Fruit fly (Drosophila melanogaster) whole organism, embryonic: ENCODE measurements around the gene CHES-1-like.

Experiments used
- Adf1 ChIP-seq: fragments of 200-800 bp; sonication (Bioruptor generic); IDR thresholded peaks from 2 replicates; pipeline ENCODE4 v1.3.6; 2022; ENCODE audit warnings: missing biosample characterization, missing genetic modification characterization
- Bgb ChIP-seq: fragments of 200-800 bp; sonication (Bioruptor generic); IDR thresholded peaks from 2 replicates; pipeline ENCODE4 v1.3.6; 2022; ENCODE audit warnings: missing biosample characterization, missing genetic modification characterization; ENCODE audit not compliant: partially characterized antibody
- CG10366 ChIP-seq: fragments of 200-800 bp; sonication (Bioruptor generic); IDR thresholded peaks from 2 replicates; pipeline ENCODE4 v1.3.6; 2022; ENCODE audit warnings: missing biosample characterization, missing genetic modification characterization
- CG10431 ChIP-seq: fragments of 200-800 bp; sonication (Bioruptor generic); optimal IDR thresholded peaks from 3 replicates; lab custom pipeline; 2018; ENCODE audit warnings: missing biosample characterization, mild to moderate bottlenecking, missing genetic modification characterization
- CG11456 ChIP-seq: fragments of 200-800 bp; sonication (Bioruptor generic); IDR thresholded peaks from 3 replicates; pipeline ENCODE4 v1.3.6; 2022; ENCODE audit warnings: missing biosample characterization, missing genetic modification characterization
- CG12071 ChIP-seq: fragments of 200-800 bp; sonication (Bioruptor generic); optimal IDR thresholded peaks from 3 replicates; lab custom pipeline; 2018; ENCODE audit warnings: missing biosample characterization, mild to moderate bottlenecking, missing genetic modification characterization
- CG14667 ChIP-seq: fragments of 200-800 bp; sonication (Bioruptor generic); IDR thresholded peaks from 2 replicates; pipeline ENCODE4 v1.3.6; 2022; ENCODE audit warnings: missing biosample characterization, missing genetic modification characterization
- CG14860 ChIP-seq: fragments of 200-800 bp; sonication (Bioruptor generic); IDR thresholded peaks from 3 replicates; pipeline ENCODE4 v1.3.6; 2022; ENCODE audit warnings: missing biosample characterization, missing genetic modification characterization; ENCODE audit not compliant: partially characterized antibody
- CG1792 ChIP-seq: fragments of 200-800 bp; sonication (Bioruptor generic); optimal IDR thresholded peaks from 2 replicates; lab custom pipeline; 2016; ENCODE audit warnings: missing biosample characterization, missing genetic modification characterization
- CG2678 ChIP-seq: fragments of 200-800 bp; sonication (Bioruptor generic); optimal IDR thresholded peaks from 3 replicates; lab custom pipeline; 2019; ENCODE audit warnings: missing biosample characterization, mild to moderate bottlenecking, missing genetic modification characterization, moderate library complexity
- CG31441 ChIP-seq: fragments of 200-800 bp; sonication (Bioruptor generic); IDR thresholded peaks from 2 replicates; pipeline ENCODE4 v1.3.6; 2022; ENCODE audit warnings: missing biosample characterization, missing genetic modification characterization
- CG3838 ChIP-seq: fragments of 200-800 bp; sonication (Bioruptor generic); optimal IDR thresholded peaks from 3 replicates; lab custom pipeline; 2016; ENCODE audit warnings: missing biosample characterization, missing genetic modification characterization
- CG42726 ChIP-seq: fragments of 200-800 bp; sonication (Bioruptor generic); IDR thresholded peaks from 2 replicates; pipeline ENCODE4 v1.3.6; 2022; ENCODE audit warnings: missing biosample characterization, missing genetic modification characterization; ENCODE audit not compliant: partially characterized antibody
- CG6272 ChIP-seq: fragments of 200-800 bp; sonication (Bioruptor generic); IDR thresholded peaks from 2 replicates; pipeline ENCODE4 v1.3.6; 2022; ENCODE audit warnings: missing biosample characterization, missing genetic modification characterization
- CG6813 ChIP-seq: fragments of 200-800 bp; sonication (Bioruptor generic); optimal IDR thresholded peaks from 2 replicates; lab custom pipeline; 2017; ENCODE audit warnings: missing biosample characterization, missing genetic modification characterization, mild to moderate bottlenecking, moderate library complexity, missing genetic modification reagents
- CG7271 ChIP-seq: fragments of 200-800 bp; sonication (Bioruptor generic); optimal IDR thresholded peaks from 2 replicates; lab custom pipeline; 2018; ENCODE audit warnings: missing biosample characterization, mild to moderate bottlenecking, missing genetic modification characterization, moderate library complexity
- CG9932 ChIP-seq: fragments of 200-800 bp; sonication (Bioruptor generic); IDR thresholded peaks from 2 replicates; pipeline ENCODE4 v1.3.6; 2022; ENCODE audit warnings: missing biosample characterization, missing genetic modification characterization
- CoRest ChIP-seq: fragments of 200-800 bp; sonication (Bioruptor generic); optimal IDR thresholded peaks from 3 replicates; lab custom pipeline; 2018; ENCODE audit warnings: missing biosample characterization, mild to moderate bottlenecking, missing genetic modification characterization, moderate library complexity
- CrebB ChIP-seq: fragments of 200-800 bp; sonication (Bioruptor generic); optimal IDR thresholded peaks from 3 replicates; lab custom pipeline; 2018; ENCODE audit warnings: missing biosample characterization, mild to moderate bottlenecking, missing genetic modification characterization
- Ets97D ChIP-seq: fragments of 200-800 bp; sonication (Bioruptor generic); optimal IDR thresholded peaks from 3 replicates; lab custom pipeline; 2016; ENCODE audit warnings: missing biosample characterization, missing genetic modification characterization
- H2.0 ChIP-seq: fragments of 200-800 bp; sonication (Bioruptor generic); IDR thresholded peaks from 2 replicates; pipeline ENCODE4 v1.3.6; 2022; ENCODE audit warnings: missing biosample characterization, missing genetic modification characterization
- HLH54F ChIP-seq: fragments of 200-800 bp; sonication (Bioruptor generic); optimal IDR thresholded peaks from 3 replicates; lab custom pipeline; 2016; ENCODE audit warnings: missing biosample characterization, missing genetic modification characterization
- Jarid2 ChIP-seq: fragments of 200-800 bp; sonication (Bioruptor generic); optimal IDR thresholded peaks from 3 replicates; lab custom pipeline; 2017; ENCODE audit warnings: mild to moderate bottlenecking, missing biosample characterization, missing genetic modification reagents, missing genetic modification characterization
- Sin3A ChIP-seq: fragments of >200 bp; optimal IDR thresholded peaks from 2 replicates; lab custom pipeline; 2018
- Sry-δ ChIP-seq: fragments of 200-800 bp; sonication (Bioruptor generic); optimal IDR thresholded peaks from 2 replicates; lab custom pipeline; 2016; ENCODE audit warnings: missing biosample characterization, missing genetic modification characterization
- Taf1 ChIP-seq: fragments of 200-800 bp; sonication (Bioruptor generic); IDR thresholded peaks from 2 replicates; pipeline ENCODE4 v1.3.6; 2022; ENCODE audit warnings: missing biosample characterization, missing genetic modification characterization
- Xrp1 ChIP-seq: fragments of 200-800 bp; sonication (Bioruptor generic); IDR thresholded peaks from 2 replicates; pipeline ENCODE4 v1.3.6; 2022; ENCODE audit warnings: missing biosample characterization, missing genetic modification characterization
- al ChIP-seq: fragments of 200-800 bp; sonication (Bioruptor generic); IDR thresholded peaks from 2 replicates; pipeline ENCODE4 v1.3.6; 2022; ENCODE audit warnings: missing biosample characterization, missing genetic modification characterization
- ara ChIP-seq: fragments of 200-800 bp; sonication (Bioruptor generic); IDR thresholded peaks from 2 replicates; pipeline ENCODE4 v1.3.6; 2022; ENCODE audit warnings: missing biosample characterization, missing genetic modification characterization
- crol ChIP-seq: fragments of 200-800 bp; sonication (Bioruptor generic); IDR thresholded peaks from 2 replicates; pipeline ENCODE4 v1.3.6; 2022; ENCODE audit warnings: missing biosample characterization, missing genetic modification characterization
- h ChIP-seq: fragments of >200 bp; optimal IDR thresholded peaks from 2 replicates; lab custom pipeline; 2017
- ham ChIP-seq: fragments of 200-800 bp; sonication (Bioruptor generic); IDR thresholded peaks from 2 replicates; pipeline ENCODE4 v1.3.6; 2022; ENCODE audit warnings: missing biosample characterization, missing genetic modification characterization
- hb ChIP-seq: fragments of 200-800 bp; sonication (Bioruptor generic); IDR thresholded peaks from 3 replicates; pipeline ENCODE4 v1.3.6; 2022; ENCODE audit warnings: missing biosample characterization, missing genetic modification characterization; ENCODE audit not compliant: partially characterized antibody
- jumu ChIP-seq: fragments of 200-800 bp; sonication (Bioruptor generic); optimal IDR thresholded peaks from 3 replicates; lab custom pipeline; 2016; ENCODE audit warnings: missing biosample characterization, missing genetic modification characterization
- klu ChIP-seq: fragments of 200-800 bp; sonication (Bioruptor generic); IDR thresholded peaks from 2 replicates; pipeline ENCODE4 v1.3.6; 2022; ENCODE audit warnings: missing biosample characterization, missing genetic modification characterization
- lbe ChIP-seq: fragments of 200-800 bp; sonication (Bioruptor generic); optimal IDR thresholded peaks from 2 replicates; lab custom pipeline; 2016; ENCODE audit warnings: missing biosample characterization, mild to moderate bottlenecking, missing genetic modification characterization
- maf-S ChIP-seq: fragments of 200-800 bp; sonication (Bioruptor generic); optimal IDR thresholded peaks from 2 replicates; lab custom pipeline; 2016; ENCODE audit warnings: missing biosample characterization, missing genetic modification characterization
- mirr ChIP-seq: fragments of 200-800 bp; sonication (Bioruptor generic); optimal IDR thresholded peaks from 3 replicates; lab custom pipeline; 2018; ENCODE audit warnings: missing biosample characterization, mild to moderate bottlenecking, missing genetic modification characterization
- mld ChIP-seq: fragments of 200-800 bp; sonication (Bioruptor generic); IDR thresholded peaks from 3 replicates; pipeline ENCODE4 v1.3.6; 2022; ENCODE audit warnings: missing biosample characterization, missing genetic modification characterization; ENCODE audit not compliant: partially characterized antibody
- nerfin-2 ChIP-seq: fragments of 200-800 bp; sonication (Bioruptor generic); IDR thresholded peaks from 2 replicates; pipeline ENCODE4 v1.3.6; 2022; ENCODE audit warnings: missing biosample characterization, missing genetic modification characterization; ENCODE audit not compliant: partially characterized antibody
- prd ChIP-seq, 3 experiments: fragments of >200 bp in 2 of 3; fragments of 200-800 bp in 1 of 3; sonication (Bioruptor generic) in 1 of 3; optimal IDR thresholded peaks in 2 of 3; IDR thresholded peaks in 1 of 3; 2 replicates in 2 of 3; 3 replicates in 1 of 3; pipeline versions ENCODE4 v1.3.6 to Lab custom; 2017 to 2022; ENCODE audit warnings: missing biosample characterization in 1 of 3, missing genetic modification characterization in 1 of 3
- pum ChIP-seq: fragments of 200-800 bp; sonication (Bioruptor generic); optimal IDR thresholded peaks from 2 replicates; lab custom pipeline; 2016; ENCODE audit warnings: missing biosample characterization, missing genetic modification characterization
- shn ChIP-seq: fragments of 200-800 bp; sonication (Bioruptor generic); optimal IDR thresholded peaks from 3 replicates; lab custom pipeline; 2016; ENCODE audit warnings: missing biosample characterization, missing genetic modification characterization
- sima ChIP-seq: fragments of 200-800 bp; sonication (Bioruptor generic); optimal IDR thresholded peaks from 2 replicates; lab custom pipeline; 2016; ENCODE audit warnings: missing biosample characterization, missing genetic modification characterization
- vfl ChIP-seq: fragments of 200-800 bp; sonication (Bioruptor generic); optimal IDR thresholded peaks from 2 replicates; lab custom pipeline; 2016; ENCODE audit warnings: missing biosample characterization, missing genetic modification characterization
- wor ChIP-seq: fragments of 200-800 bp; sonication (Bioruptor generic); IDR thresholded peaks from 2 replicates; pipeline ENCODE4 v1.3.6; 2022; ENCODE audit warnings: missing biosample characterization, missing genetic modification characterization

Gene CHES-1-like

DNA sequence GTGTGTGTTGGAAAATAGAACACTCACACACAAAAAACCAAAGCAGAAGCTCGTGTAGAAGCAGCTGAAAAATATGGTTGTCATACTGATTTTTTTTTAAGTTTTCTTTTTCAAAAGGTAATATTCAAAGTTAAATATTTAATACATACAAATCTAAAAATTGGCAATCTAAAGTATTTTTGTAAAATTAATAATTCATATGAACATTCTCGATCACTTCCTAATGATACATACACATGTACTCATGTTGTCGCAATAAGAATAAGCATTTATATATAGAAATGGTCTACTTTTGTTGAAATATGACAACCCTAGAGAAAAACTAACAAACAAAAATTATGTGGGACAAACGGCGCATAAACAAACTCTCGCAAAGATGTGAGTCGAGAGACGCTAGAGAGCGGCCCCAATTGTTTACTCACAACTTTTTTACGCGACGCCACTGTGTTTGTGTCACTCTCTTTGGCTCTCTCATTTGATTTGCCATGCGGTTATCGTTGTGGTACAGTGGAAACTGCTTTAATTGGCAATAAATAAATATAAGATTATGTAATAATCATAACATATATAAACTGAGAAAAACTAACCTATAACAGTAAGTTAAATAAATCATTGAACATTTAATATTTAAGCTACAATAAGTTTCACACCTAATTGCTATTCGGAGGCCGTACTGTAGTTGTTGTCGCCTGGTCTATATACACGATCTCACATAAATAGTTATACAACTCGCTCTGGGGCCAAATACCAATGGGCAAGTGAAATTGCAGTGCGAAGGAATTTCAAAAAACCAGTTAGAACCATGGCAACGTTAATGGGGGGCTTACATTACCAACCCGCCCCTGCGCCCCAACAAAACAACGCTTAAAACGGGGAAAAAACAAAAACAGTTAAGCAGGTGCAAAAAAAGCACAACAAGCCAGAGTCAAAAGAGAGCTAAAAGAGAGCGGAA is 2.5 kb downstream of the CHES-1-like start (continued):
- peak; percentile 90 for TF ChIP-seq Adf1 (GFP tag; lab: Robert Waterston, UW)
- peak; percentile 99 for TF ChIP-seq CG9932 (GFP tag; lab: Robert Waterston, UW)
- no peak for TF ChIP-seq Sry-δ (GFP tag; lab: Kevin White, UChicago)
- no peak for TF ChIP-seq h (lab: Kevin White, UChicago)
- TF ChIP-seq nerfin-2 (GFP tag; lab: Robert Waterston, UW): no peak
- TF ChIP-seq CG10366 (GFP tag; lab: Robert Waterston, UW): peak; percentile 99
- TF ChIP-seq HLH54F (GFP tag; lab: Kevin White, UChicago): peak; percentile 81
- peak; percentile 98 for TF ChIP-seq mirr (GFP tag; lab: Kevin White, UChicago)
- TF ChIP-seq CG6272: peak; percentile 97
- TF ChIP-seq Jarid2 (GFP tag; lab: Kevin White, UChicago): peak; percentile 84
- no peak for TF ChIP-seq prd (optimal IDR thresholded peaks at IDR 0.05; lab: Kevin White, UChicago)
- peak; percentile 98 for TF ChIP-seq prd (GFP tag; IDR thresholded peaks at IDR 0.05; lab: Robert Waterston, UW)
- TF ChIP-seq maf-S (GFP tag; lab: Kevin White, UChicago): peak; percentile 40
- peak; percentile 74 for TF ChIP-seq jumu (GFP tag; lab: Kevin White, UChicago)
- peak; percentile 99 for TF ChIP-seq H2.0
- TF ChIP-seq CG12071 (GFP tag; lab: Kevin White, UChicago): peak; percentile 97
- peak; percentile 91 for TF ChIP-seq CG10431 (GFP tag; lab: Kevin White, UChicago)
- no peak for TF ChIP-seq Sin3A
- peak; percentile 74 for TF ChIP-seq pum (GFP tag; lab: Kevin White, UChicago)
- TF ChIP-seq lbe (GFP tag; lab: Kevin White, UChicago): peak; percentile 96
- peak; percentile 97 for TF ChIP-seq CG6813 (GFP tag; lab: Kevin White, UChicago)

DNA sequence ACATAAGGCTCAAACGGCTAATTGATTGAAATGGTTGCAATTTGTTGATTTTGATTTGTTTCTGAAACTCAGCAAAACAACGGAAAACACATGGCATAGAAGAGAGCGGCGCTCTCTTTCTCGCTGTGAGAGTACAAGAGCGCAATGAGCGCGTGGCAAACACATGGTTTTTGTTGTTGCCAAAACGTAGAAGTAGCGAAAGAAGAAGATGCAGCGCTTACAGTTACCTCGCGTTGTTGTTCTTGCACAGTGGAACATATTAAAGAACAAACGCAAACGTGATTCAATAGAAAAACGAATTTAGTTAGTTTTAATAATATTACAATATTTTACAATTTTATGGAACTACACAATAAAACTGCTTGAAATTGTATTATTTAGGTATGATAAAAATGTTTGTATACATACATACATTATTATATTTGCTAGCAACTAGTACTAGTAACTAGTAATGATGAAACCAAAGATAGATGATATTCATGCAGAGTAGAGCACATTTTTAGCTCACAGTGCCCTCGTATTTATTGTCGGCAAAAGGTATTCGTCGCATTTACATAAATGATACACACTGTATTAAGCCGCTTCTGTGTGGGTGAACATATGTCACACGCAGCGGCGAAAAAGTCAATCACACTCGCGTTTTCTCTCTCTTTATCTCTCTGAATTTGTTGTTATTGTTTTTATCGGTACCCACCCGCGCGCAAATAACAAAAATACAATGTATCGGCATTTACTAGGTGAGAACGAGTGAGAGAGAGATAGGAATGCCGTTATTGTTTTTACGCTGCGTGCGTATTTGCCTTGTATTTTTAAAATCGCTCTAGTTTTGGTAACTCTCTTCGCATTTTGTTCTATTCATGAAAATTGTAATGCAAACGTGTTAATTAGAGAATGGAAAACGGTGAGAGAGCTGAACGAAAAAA is 3.7 kb downstream of the CHES-1-like start:
- TF ChIP-seq mld (GFP tag; lab: Robert Waterston, UW) (no peak), CG14860 (no peak), CG3838 (GFP tag; lab: Kevin White, UChicago) (peak; percentile 58), Bgb (no peak), Ets97D (GFP tag; lab: Kevin White, UChicago) (peak; percentile 44), ara (GFP tag; lab: Robert Waterston, UW) (peak; percentile 76), lbe (GFP tag; lab: Kevin White, UChicago) (peak; percentile 87), CG14667 (peak; percentile 78), wor (GFP tag; lab: Robert Waterston, UW) (peak; percentile 77), CG1792 (peak; percentile 54), klu (GFP tag; lab: Robert Waterston, UW) (peak; percentile 85; the same call in 1 of the 2 replicates), CG7271 (tag; lab: Kevin White, UChicago) (peak; percentile 49), CG2678 (peak; percentile 98), CG11456 (peak; percentile 71; the same call in 2 of the 3 replicates), CG31441 (GFP tag; lab: Robert Waterston, UW) (peak; percentile 98), CoRest (tag; lab: Kevin White, UChicago) (peak; percentile 97), shn (GFP tag; lab: Kevin White, UChicago) (peak; percentile 75), sima (GFP tag; lab: Kevin White, UChicago) (no peak), ham (peak; percentile 66; the same call in 1 of the 2 replicates), vfl (GFP tag; lab: Kevin White, UChicago) (peak; percentile 87), CrebB (tag; lab: Kevin White, UChicago) (peak; percentile 89), hb (no peak), Taf1 (peak; percentile 78), Xrp1 (GFP tag; lab: Robert Waterston, UW) (peak; percentile 86), crol (GFP tag; lab: Robert Waterston, UW) (peak; percentile 44; the same call in 1 of the 2 replicates), CG42726 (GFP tag; lab: Robert Waterston, UW) (no peak), al (GFP tag; lab: Robert Waterston, UW) (peak; percentile 82)
